Worm (Caenorhabditis elegans): ENCODE data around the gene lin-29.

- TF ChIP-seq unc-62 (GFP tag; optimal IDR thresholded peaks at IDR 0.05) (no peak), pag-3 (tag; optimal IDR thresholded peaks at IDR 0.05; ENCODE audit: borderline replicate concordance, insufficient read depth) (no peak), pqm-1 (tag; optimal IDR thresholded peaks at IDR 0.05) (no peak), unc-86 (tag; optimal IDR thresholded peaks at IDR 0.05) (no peak), ztf-11 (tag; optimal IDR thresholded peaks at IDR 0.05) (no peak), fos-1 (tag; optimal IDR thresholded peaks at IDR 0.05) (no peak), elt-3 (tag; optimal IDR thresholded peaks at IDR 0.05) (no peak), ces-1 (GFP tag; optimal IDR thresholded peaks at IDR 0.05) (no peak), ztf-4 (tag; optimal IDR thresholded peaks at IDR 0.05) (no peak)
Observed at ce11 chrII:11926501-11926900, 8.6 kb downstream of the lin-29 start.
